Worm (Caenorhabditis elegans): ENCODE results near the gene T09A5.15.

DNA sequence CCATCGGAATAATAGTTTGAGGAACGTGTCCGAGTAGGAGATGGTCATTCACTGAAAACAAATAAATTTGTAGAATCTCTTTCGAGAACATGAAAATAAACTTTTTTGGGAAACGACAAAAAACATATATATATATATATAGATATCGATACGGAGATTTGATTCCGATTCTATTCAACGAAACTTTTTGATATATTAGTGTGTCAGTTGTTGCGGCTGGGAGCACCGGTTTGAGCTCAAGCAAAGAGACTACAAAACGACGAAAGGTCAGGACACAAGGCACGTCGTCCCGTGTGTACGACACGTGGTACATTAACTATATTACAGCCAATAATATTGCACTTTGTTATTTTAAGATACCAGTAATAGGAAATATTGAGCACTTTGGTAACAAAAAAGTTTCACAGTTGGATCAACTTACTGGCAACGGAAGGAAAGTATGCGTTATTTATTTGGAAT is 49.8 kb downstream of the T09A5.15 start, which contains the start of gene best-23:
- TF ChIP-seq pha-4 (tag; optimal IDR thresholded peaks at IDR 0.05): no peak
- no peak for TF ChIP-seq ceh-9 (tag; optimal IDR thresholded peaks at IDR 0.05)
- no peak for TF ChIP-seq dve-1 (tag; optimal IDR thresholded peaks at IDR 0.05)
- no peak for TF ChIP-seq fkh-6 (tag; optimal IDR thresholded peaks at IDR 0.05)
- no peak for TF ChIP-seq hlh-15 (tag; optimal IDR thresholded peaks at IDR 0.05)
- no peak for TF ChIP-seq hlh-6 (tag; optimal IDR thresholded peaks at IDR 0.05)
- TF ChIP-seq pqm-1 (tag; optimal IDR thresholded peaks at IDR 0.05): no peak
- no peak for TF ChIP-seq dmd-4 (tag; optimal IDR thresholded peaks at IDR 0.05; ENCODE audit: borderline replicate concordance)

All from whole organism, late embryonic.